Worm (Caenorhabditis elegans): Measurements from ENCODE around the gene ZK662.6.

ce11 chrX:15668695-15669094 lies 49.7 kb upstream of the ZK662.6 start:
- TF ChIP-seq nhr-28 (tag; optimal IDR thresholded peaks at IDR 0.05) (no peak), ces-1 (GFP tag; optimal IDR thresholded peaks at IDR 0.05) (peak; percentile 41), elt-1 (tag; optimal IDR thresholded peaks at IDR 0.05; ENCODE audit: borderline replicate concordance, insufficient read depth) (no peak), ztf-11 (tag; optimal IDR thresholded peaks at IDR 0.05) (no peak), sptf-1 (tag; optimal IDR thresholded peaks at IDR 0.05) (no peak), lin-13 (tag; optimal IDR thresholded peaks at IDR 0.05) (no peak), unc-62 (GFP tag; optimal IDR thresholded peaks at IDR 0.05) (no peak), nhr-2 (tag; optimal IDR thresholded peaks at IDR 0.05) (no peak), nhr-76 (tag; optimal IDR thresholded peaks at IDR 0.05) (no peak), ceh-43 (GFP tag; optimal IDR thresholded peaks at IDR 0.05) (no peak)

Measured in whole organism, mixed stage, embryonic.